Fruit fly (Drosophila melanogaster) whole organism, embryonic: ENCODE measurements around the gene CG15012.

ENCODE experiments used
- Bgb ChIP-seq: fragments of 200-800 bp; sonication (Bioruptor generic); IDR thresholded peaks from 2 replicates; pipeline ENCODE4 v1.3.6; 2022; ENCODE audit warnings: missing biosample characterization, missing genetic modification characterization; ENCODE audit not compliant: partially characterized antibody
- CG10565 ChIP-seq: fragments of 200-800 bp; sonication (Bioruptor generic); optimal IDR thresholded peaks from 3 replicates; lab custom pipeline; 2016; ENCODE audit warnings: missing biosample characterization, mild to moderate bottlenecking, missing genetic modification characterization
- CG11504 ChIP-seq: fragments of 200-800 bp; sonication (Bioruptor generic); optimal IDR thresholded peaks from 3 replicates; lab custom pipeline; 2019; ENCODE audit warnings: missing biosample characterization, mild to moderate bottlenecking, missing genetic modification characterization, moderate library complexity
- CG11696 ChIP-seq: fragments of 200-800 bp; sonication (Bioruptor generic); IDR thresholded peaks from 2 replicates; pipeline ENCODE4 v1.3.6; 2022; ENCODE audit warnings: missing biosample characterization, missing genetic modification characterization
- CG15514 ChIP-seq: fragments of 200-800 bp; sonication (Bioruptor generic); optimal IDR thresholded peaks from 3 replicates; lab custom pipeline; 2017; ENCODE audit warnings: missing biosample characterization, missing genetic modification characterization, mild to moderate bottlenecking, moderate library complexity, missing genetic modification reagents
- CG15601 ChIP-seq: fragments of 200-800 bp; sonication (Bioruptor generic); optimal IDR thresholded peaks from 3 replicates; lab custom pipeline; 2019; ENCODE audit warnings: missing biosample characterization, mild to moderate bottlenecking, missing genetic modification characterization, moderate library complexity
- CG1602 ChIP-seq: fragments of 200-800 bp; sonication (Bioruptor generic); optimal IDR thresholded peaks from 3 replicates; lab custom pipeline; 2016; ENCODE audit warnings: missing biosample characterization, missing genetic modification characterization
- CG18764 ChIP-seq: fragments of 200-800 bp; sonication (Bioruptor generic); optimal IDR thresholded peaks from 3 replicates; lab custom pipeline; 2016; ENCODE audit warnings: missing biosample characterization, missing genetic modification characterization
- CG2120 ChIP-seq: fragments of 200-800 bp; sonication (Bioruptor generic); optimal IDR thresholded peaks from 3 replicates; lab custom pipeline; 2016; ENCODE audit warnings: missing biosample characterization, missing genetic modification characterization
- CG31441 ChIP-seq: fragments of 200-800 bp; sonication (Bioruptor generic); IDR thresholded peaks from 2 replicates; pipeline ENCODE4 v1.3.6; 2022; ENCODE audit warnings: missing biosample characterization, missing genetic modification characterization
- CG34224 ChIP-seq: fragments of 200-800 bp; sonication (Bioruptor generic); IDR thresholded peaks from 3 replicates; pipeline ENCODE4 v1.3.6; 2022; ENCODE audit warnings: missing biosample characterization, missing genetic modification characterization; ENCODE audit not compliant: partially characterized antibody
- CG3838 ChIP-seq: fragments of 200-800 bp; sonication (Bioruptor generic); optimal IDR thresholded peaks from 3 replicates; lab custom pipeline; 2016; ENCODE audit warnings: missing biosample characterization, missing genetic modification characterization
- CG3995 ChIP-seq: fragments of 200-800 bp; sonication (Bioruptor generic); optimal IDR thresholded peaks from 3 replicates; lab custom pipeline; 2016; ENCODE audit warnings: missing biosample characterization, missing genetic modification characterization
- CG4360 ChIP-seq: fragments of 200-800 bp; sonication (Bioruptor generic); IDR thresholded peaks from 2 replicates; pipeline ENCODE4 v1.3.6; 2022; ENCODE audit warnings: missing biosample characterization, missing genetic modification characterization
- CG43689 ChIP-seq: fragments of 200-800 bp; sonication (Bioruptor generic); IDR thresholded peaks from 2 replicates; pipeline ENCODE4 v1.3.6; 2022; ENCODE audit warnings: missing biosample characterization, missing genetic modification characterization
- CG6272 ChIP-seq: fragments of 200-800 bp; sonication (Bioruptor generic); IDR thresholded peaks from 2 replicates; pipeline ENCODE4 v1.3.6; 2022; ENCODE audit warnings: missing biosample characterization, missing genetic modification characterization
- CG6854 ChIP-seq: fragments of 200-800 bp; sonication (Bioruptor generic); optimal IDR thresholded peaks from 3 replicates; lab custom pipeline; 2017; ENCODE audit warnings: missing biosample characterization, mild to moderate bottlenecking, missing genetic modification characterization
- CG7839 ChIP-seq: fragments of 200-800 bp; sonication (Bioruptor generic); optimal IDR thresholded peaks from 3 replicates; lab custom pipeline; 2018; ENCODE audit warnings: missing biosample characterization, mild to moderate bottlenecking, missing genetic modification characterization, moderate library complexity
- CG7987 ChIP-seq: fragments of 200-800 bp; sonication (Bioruptor generic); optimal IDR thresholded peaks from 2 replicates; lab custom pipeline; 2018; ENCODE audit warnings: missing biosample characterization, mild to moderate bottlenecking, missing genetic modification characterization, moderate library complexity
- CG9609 ChIP-seq: fragments of 200-800 bp; sonication (Bioruptor generic); optimal IDR thresholded peaks from 3 replicates; lab custom pipeline; 2016; ENCODE audit warnings: missing biosample characterization, missing genetic modification characterization
- CG9727 ChIP-seq: fragments of 200-800 bp; sonication (Bioruptor generic); optimal IDR thresholded peaks from 3 replicates; lab custom pipeline; 2017; ENCODE audit warnings: missing biosample characterization, mild to moderate bottlenecking, missing genetic modification characterization
- Ets97D ChIP-seq: fragments of 200-800 bp; sonication (Bioruptor generic); optimal IDR thresholded peaks from 3 replicates; lab custom pipeline; 2016; ENCODE audit warnings: missing biosample characterization, missing genetic modification characterization
- HLH54F ChIP-seq: fragments of 200-800 bp; sonication (Bioruptor generic); optimal IDR thresholded peaks from 3 replicates; lab custom pipeline; 2016; ENCODE audit warnings: missing biosample characterization, missing genetic modification characterization
- HmgZ ChIP-seq: fragments of 200-800 bp; sonication (Bioruptor generic); optimal IDR thresholded peaks from 2 replicates; lab custom pipeline; 2018; ENCODE audit warnings: missing biosample characterization, mild to moderate bottlenecking, missing genetic modification characterization
- Hr78 ChIP-seq, 2 experiments: fragments of 200-800 bp in 1 of 2; fragments of >200 bp in 1 of 2; sonication (Bioruptor generic) in 1 of 2; optimal IDR thresholded peaks; 2 replicates each; lab custom pipeline; 2017 to 2019; ENCODE audit warnings: missing biosample characterization in 2 of 2, missing genetic modification characterization in 2 of 2, mild to moderate bottlenecking in 1 of 2, moderate library complexity in 1 of 2
- Hsf ChIP-seq: fragments of 200-800 bp; sonication (Bioruptor generic); optimal IDR thresholded peaks from 3 replicates; lab custom pipeline; 2016; ENCODE audit warnings: missing biosample characterization, missing genetic modification characterization
- Lhr ChIP-seq: fragments of 200-800 bp; sonication (Bioruptor generic); optimal IDR thresholded peaks from 3 replicates; lab custom pipeline; 2017; ENCODE audit warnings: mild to moderate bottlenecking, missing biosample characterization, missing genetic modification reagents, missing genetic modification characterization
- Optix ChIP-seq: fragments of 200-800 bp; sonication (Bioruptor generic); IDR thresholded peaks from 3 replicates; pipeline ENCODE4 v1.3.6; 2022; ENCODE audit warnings: missing biosample characterization, missing genetic modification characterization
- Taf1 ChIP-seq: fragments of 200-800 bp; sonication (Bioruptor generic); IDR thresholded peaks from 2 replicates; pipeline ENCODE4 v1.3.6; 2022; ENCODE audit warnings: missing biosample characterization, missing genetic modification characterization
- Vsx1 ChIP-seq: fragments of 200-800 bp; sonication (Bioruptor generic); optimal IDR thresholded peaks from 2 replicates; lab custom pipeline; 2017; ENCODE audit warnings: missing biosample characterization, mild to moderate bottlenecking, missing genetic modification characterization, missing genetic modification reagents
- abd-A ChIP-seq: fragments of 200-800 bp; sonication (Bioruptor generic); optimal IDR thresholded peaks from 3 replicates; lab custom pipeline; 2019; ENCODE audit warnings: missing biosample characterization, mild to moderate bottlenecking, missing genetic modification characterization, moderate library complexity
- amos ChIP-seq: fragments of 200-800 bp; sonication (Bioruptor generic); IDR thresholded peaks from 2 replicates; pipeline ENCODE4 v1.3.6; 2022; ENCODE audit warnings: missing biosample characterization, missing genetic modification characterization; ENCODE audit not compliant: partially characterized antibody
- bcd ChIP-seq: fragments of 200-800 bp; sonication (Bioruptor generic); optimal IDR thresholded peaks from 2 replicates; lab custom pipeline; 2017; ENCODE audit warnings: missing biosample characterization, mild to moderate bottlenecking, missing genetic modification characterization
- bigmax ChIP-seq: fragments of 200-800 bp; sonication (Bioruptor generic); optimal IDR thresholded peaks from 2 replicates; lab custom pipeline; 2018; ENCODE audit warnings: missing biosample characterization, mild to moderate bottlenecking, missing genetic modification characterization
- chif ChIP-seq, 2 experiments: fragments of 200-800 bp; sonication (Bioruptor generic); optimal IDR thresholded peaks; 3 replicates each; lab custom pipeline; 2016; ENCODE audit warnings: missing biosample characterization in 2 of 2, missing genetic modification characterization in 2 of 2
- chinmo ChIP-seq: fragments of 200-800 bp; sonication (Bioruptor generic); IDR thresholded peaks from 4 replicates; pipeline ENCODE4 v1.3.6; 2022; ENCODE audit warnings: missing biosample characterization, missing genetic modification characterization; ENCODE audit not compliant: partially characterized antibody
- corto ChIP-seq: fragments of 200-800 bp; sonication (Bioruptor generic); optimal IDR thresholded peaks from 2 replicates; lab custom pipeline; 2016; ENCODE audit warnings: missing biosample characterization, mild to moderate bottlenecking, missing genetic modification characterization, moderate library complexity
- danr ChIP-seq: fragments of 200-800 bp; sonication (Bioruptor generic); IDR thresholded peaks from 2 replicates; pipeline ENCODE4 v1.3.6; 2022; ENCODE audit warnings: missing biosample characterization, missing genetic modification characterization
- dati ChIP-seq: fragments of 200-800 bp; sonication (Bioruptor generic); IDR thresholded peaks from 2 replicates; pipeline ENCODE4 v1.3.6; 2022; ENCODE audit warnings: missing biosample characterization, missing genetic modification characterization
- fd64A ChIP-seq: fragments of 200-800 bp; sonication (Bioruptor generic); optimal IDR thresholded peaks from 3 replicates; lab custom pipeline; 2018; ENCODE audit warnings: missing biosample characterization, mild to moderate bottlenecking, missing genetic modification characterization
- gcm ChIP-seq: fragments of 200-800 bp; sonication (Bioruptor generic); optimal IDR thresholded peaks from 2 replicates; lab custom pipeline; 2019; ENCODE audit warnings: missing biosample characterization, mild to moderate bottlenecking, missing genetic modification characterization, moderate library complexity
- kay ChIP-seq: fragments of 200-800 bp; sonication (Bioruptor generic); optimal IDR thresholded peaks from 2 replicates; lab custom pipeline; 2016; ENCODE audit warnings: missing biosample characterization, missing genetic modification characterization
- lilli ChIP-seq: fragments of 200-800 bp; sonication (Bioruptor generic); optimal IDR thresholded peaks from 3 replicates; lab custom pipeline; 2016; ENCODE audit warnings: missing biosample characterization, missing genetic modification characterization
- lov ChIP-seq, 2 experiments: fragments of 200-800 bp in 1 of 2; fragments of >200 bp in 1 of 2; sonication (Bioruptor generic) in 1 of 2; IDR thresholded peaks in 1 of 2; optimal IDR thresholded peaks in 1 of 2; 2 replicates in 1 of 2; 3 replicates in 1 of 2; pipeline versions ENCODE4 v1.3.6 to Lab custom; 2017 to 2022; ENCODE audit warnings: missing biosample characterization in 1 of 2, missing genetic modification characterization in 1 of 2
- pfk ChIP-seq: fragments of 200-800 bp; sonication (Bioruptor generic); optimal IDR thresholded peaks from 2 replicates; lab custom pipeline; 2018; ENCODE audit warnings: missing biosample characterization, mild to moderate bottlenecking, missing genetic modification characterization, moderate library complexity
- pnt ChIP-seq: fragments of 200-800 bp; sonication (Bioruptor generic); optimal IDR thresholded peaks from 3 replicates; lab custom pipeline; 2016; ENCODE audit warnings: missing biosample characterization, missing genetic modification characterization
- prd ChIP-seq, 3 experiments: fragments of >200 bp in 2 of 3; fragments of 200-800 bp in 1 of 3; sonication (Bioruptor generic) in 1 of 3; optimal IDR thresholded peaks in 2 of 3; IDR thresholded peaks in 1 of 3; 2 replicates in 2 of 3; 3 replicates in 1 of 3; pipeline versions ENCODE4 v1.3.6 to Lab custom; 2017 to 2022; ENCODE audit warnings: missing biosample characterization in 1 of 3, missing genetic modification characterization in 1 of 3
- run ChIP-seq: fragments of 200-800 bp; sonication (Bioruptor generic); optimal IDR thresholded peaks from 3 replicates; lab custom pipeline; 2018; ENCODE audit warnings: missing biosample characterization, mild to moderate bottlenecking, missing genetic modification characterization
- ttk ChIP-seq: fragments of 200-800 bp; sonication (Bioruptor generic); IDR thresholded peaks from 2 replicates; pipeline ENCODE4 v2.1.2; 2022; ENCODE audit warnings: missing biosample characterization, missing genetic modification characterization
- zf30C ChIP-seq: fragments of 200-800 bp; sonication (Bioruptor generic); optimal IDR thresholded peaks from 3 replicates; lab custom pipeline; 2018; ENCODE audit warnings: missing biosample characterization, mild to moderate bottlenecking, missing genetic modification characterization

The CG15012 gene

dm6 chr3L:4286784-4287183, 5.3 kb downstream of the CG15012 start, which contains the start of gene TfIIEbeta (continued):
- no peak for TF ChIP-seq Hsf
- TF ChIP-seq CG11504 = no peak
- peak; percentile 42; the same call in 1 of the 2 replicates for TF ChIP-seq amos
- TF ChIP-seq danr (GFP tag; lab: Robert Waterston, UW) = no peak
- TF ChIP-seq CG1602 (GFP tag; lab: Kevin White, UChicago) = peak; percentile 9
- no peak for TF ChIP-seq fd64A (GFP tag; lab: Kevin White, UChicago)
- no peak for TF ChIP-seq CG3838 (GFP tag; lab: Kevin White, UChicago)
- no peak for TF ChIP-seq CG9727 (GFP tag; lab: Kevin White, UChicago)
- no peak for TF ChIP-seq CG4360 (GFP tag; lab: Robert Waterston, UW)
- TF ChIP-seq bigmax (GFP tag; lab: Kevin White, UChicago) = no peak
- no peak for TF ChIP-seq CG43689 (GFP tag; lab: Robert Waterston, UW)
- no peak for TF ChIP-seq corto (GFP tag; lab: Kevin White, UChicago)
- no peak for TF ChIP-seq zf30C (GFP tag; lab: Kevin White, UChicago)
- no peak for TF ChIP-seq CG6272 (GFP tag; lab: Robert Waterston, UW)
- TF ChIP-seq ttk (GFP tag; lab: Robert Waterston, UW) = no peak
- TF ChIP-seq prd (optimal IDR thresholded peaks at IDR 0.05; lab: Kevin White, UChicago) = no peak
- TF ChIP-seq prd (GFP tag; IDR thresholded peaks at IDR 0.05; lab: Robert Waterston, UW) = peak; percentile 18; the same call in 1 of the 3 replicates
- TF ChIP-seq CG6854 = no peak
- no peak for TF ChIP-seq chif (GFP tag; optimal IDR thresholded peaks at IDR 0.05; lab: Kevin White, UChicago)
- TF ChIP-seq CG11696 (GFP tag; lab: Robert Waterston, UW) = no peak
- no peak for TF ChIP-seq abd-A
- no peak for TF ChIP-seq HLH54F
- no peak for TF ChIP-seq CG9609 (GFP tag; lab: Kevin White, UChicago)
- TF ChIP-seq CG2120 (GFP tag; lab: Kevin White, UChicago) = peak; percentile 38
- no peak for TF ChIP-seq Lhr (GFP tag; lab: Kevin White, UChicago)
- no peak for TF ChIP-seq Optix
- no peak for TF ChIP-seq CG18764
- TF ChIP-seq CG10565 (GFP tag; lab: Kevin White, UChicago) = no peak
- no peak for TF ChIP-seq run
- no peak for TF ChIP-seq CG7987
- TF ChIP-seq chinmo = no peak
- TF ChIP-seq pfk (GFP tag; lab: Kevin White, UChicago) = no peak
- no peak for TF ChIP-seq dati
- TF ChIP-seq CG15601 (tag; lab: Kevin White, UChicago) = peak; percentile 18
- TF ChIP-seq HmgZ (tag; lab: Kevin White, UChicago) = peak; percentile 27
- no peak for TF ChIP-seq Vsx1 (GFP tag; lab: Kevin White, UChicago)
- TF ChIP-seq CG7839 (tag; lab: Kevin White, UChicago) = peak; percentile 46
- TF ChIP-seq CG31441 (GFP tag; lab: Robert Waterston, UW) = no peak; the same call in 1 of the 2 replicates
- no peak for TF ChIP-seq kay (GFP tag; lab: Kevin White, UChicago)
- TF ChIP-seq Bgb = no peak
- no peak for TF ChIP-seq Ets97D
- TF ChIP-seq CG15514 = peak; percentile 100
- TF ChIP-seq bcd = peak; percentile 20
- TF ChIP-seq Hr78 (GFP tag; optimal IDR thresholded peaks at IDR 0.05; lab: Kevin White, UChicago) = no peak
- TF ChIP-seq gcm = no peak
- no peak for TF ChIP-seq Taf1 (GFP tag; lab: Robert Waterston, UW)
- TF ChIP-seq lov (optimal IDR thresholded peaks at IDR 0.05; lab: Kevin White, UChicago) = no peak
- TF ChIP-seq lov (GFP tag; IDR thresholded peaks at IDR 0.05; lab: Robert Waterston, UW) = no peak
- TF ChIP-seq CG3995 = no peak
- no peak for TF ChIP-seq CG34224 (GFP tag; lab: Robert Waterston, UW)
- no peak for TF ChIP-seq pnt (GFP tag; lab: Kevin White, UChicago)
- peak; percentile 13 for TF ChIP-seq lilli (GFP tag; lab: Kevin White, UChicago)
